Fruit fly (Drosophila melanogaster) S2 (cell line): ENCODE measurements around the gene snz.

Experiments used
- CG8478 ChIP-seq: fragments of >200 bp; optimal IDR thresholded peaks from 2 replicates; lab custom pipeline; 2018
- CTCF ChIP-seq, 2 experiments: fragments of >200 bp; optimal IDR thresholded peaks; 2 replicates each; lab custom pipeline; 2018

DNA sequence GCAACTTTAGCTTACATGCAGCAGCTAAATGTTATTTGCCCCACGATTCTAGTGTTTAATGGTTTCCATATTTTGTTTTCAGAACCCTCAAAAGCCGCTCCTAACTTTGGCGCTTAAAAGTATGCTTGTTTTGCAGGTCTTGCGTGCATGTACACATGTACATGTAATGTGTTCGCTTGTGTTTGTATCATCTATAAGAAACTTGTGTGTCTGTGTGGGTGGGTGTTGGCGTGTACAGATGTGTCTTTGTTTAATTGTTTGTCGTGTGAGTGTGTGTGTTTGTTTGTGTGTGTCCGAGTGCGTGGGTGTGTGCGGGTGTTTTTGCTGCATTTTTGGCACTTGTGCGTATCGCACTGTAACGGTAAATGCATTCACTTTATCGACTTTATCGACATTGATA is 11.2 kb downstream of the snz start:
- no peak for TF ChIP-seq CG8478
- TF ChIP-seq CTCF (optimal IDR thresholded peaks at IDR 0.05; lab: Kevin White, UChicago) = no peak
